Worm (Caenorhabditis elegans) whole organism, L4/young adult: ENCODE data around the gene F53F4.12.

ENCODE experiments used
- W03F9.2 ChIP-seq: fragments of 150-350 bp; optimal IDR thresholded peaks from 2 replicates; lab custom pipeline; 2014; ENCODE audit warnings: missing biosample characterization, missing genetic modification characterization
- dao-5 ChIP-seq: sonication (generic microtip); optimal IDR thresholded peaks from 2 replicates; lab custom pipeline; 2016; ENCODE audit warnings: missing genotype, missing genetic modification characterization, moderate library complexity, missing compliant biosample characterization
- him-1 ChIP-seq: sonication (generic microtip); optimal IDR thresholded peaks from 2 replicates; lab custom pipeline; 2016; ENCODE audit warnings: missing genotype, missing genetic modification reagents, missing genetic modification characterization, missing compliant biosample characterization

Gene F53F4.12

ce11 chrV:13660660-13661325 lies 34.9 kb downstream of the F53F4.12 start, which contains the start of gene letm-1:
Gene letm-1, plus strand, starts transcription at chrV:13661257.
- TF ChIP-seq W03F9.2 (tag; lab: Kevin White, UChicago) (no peak), him-1 (tag; lab: Kevin White, UChicago) (no peak), dao-5 (tag; lab: Kevin White, UChicago) (no peak)

- TF ChIP-seq dao-5 (tag; lab: Kevin White, UChicago): no peak
Measured at ce11 chrV:13664340-13664916, 38.6 kb downstream of the F53F4.12 start.

ce11 chrV:13665089-13665488 lies 39.2 kb downstream of the F53F4.12 start, which contains the start of gene rde-12:
Gene rde-12, plus strand, starts transcription at chrV:13665389.
- TF ChIP-seq dao-5 (tag; lab: Kevin White, UChicago) (no peak), W03F9.2 (tag; lab: Kevin White, UChicago) (no peak), him-1 (tag; lab: Kevin White, UChicago) (no peak)

ce11 chrV:13666460-13666859 lies 40.6 kb downstream of the F53F4.12 start:
- TF ChIP-seq dao-5 (tag; lab: Kevin White, UChicago): no peak
- TF ChIP-seq W03F9.2 (tag; lab: Kevin White, UChicago): no peak
- no peak for TF ChIP-seq him-1 (tag; lab: Kevin White, UChicago)

ce11 chrV:13668337-13668736 lies 42.5 kb downstream of the F53F4.12 start:
- no peak for TF ChIP-seq him-1 (tag; lab: Kevin White, UChicago)
- TF ChIP-seq dao-5 (tag; lab: Kevin White, UChicago): no peak
- TF ChIP-seq W03F9.2 (tag; lab: Kevin White, UChicago): no peak

- TF ChIP-seq W03F9.2 (tag; lab: Kevin White, UChicago) (no peak), dao-5 (tag; lab: Kevin White, UChicago) (no peak), him-1 (tag; lab: Kevin White, UChicago) (no peak)
Measured at ce11 chrV:13669170-13669569, 43.3 kb downstream of the F53F4.12 start.

ce11 chrV:13671911-13672639 lies 46.2 kb downstream of the F53F4.12 start, which contains the start of the genes mip-2 and F58G11.4:
Gene mip-2, minus strand, starts transcription at chrV:13671958.
Gene F58G11.4, plus strand, starts transcription at chrV:13672589.
- no peak for TF ChIP-seq dao-5 (tag; lab: Kevin White, UChicago)
- no peak for TF ChIP-seq W03F9.2 (tag; lab: Kevin White, UChicago)
- TF ChIP-seq him-1 (tag; lab: Kevin White, UChicago): no peak
